Fruit fly (Drosophila melanogaster) whole organism, embryonic: ENCODE data around the gene ghi.

Source experiments
- Ada2b ChIP-seq: fragments of 200-800 bp; sonication (Bioruptor generic); IDR thresholded peaks from 2 replicates; pipeline ENCODE4 v1.3.6; 2022; ENCODE audit warnings: missing biosample characterization, missing genetic modification characterization
- Atf3 ChIP-seq: fragments of 200-800 bp; sonication (Bioruptor generic); optimal IDR thresholded peaks from 3 replicates; lab custom pipeline; 2016; ENCODE audit warnings: missing biosample characterization, missing genetic modification characterization
- Awh ChIP-seq: fragments of 200-800 bp; sonication (Bioruptor generic); IDR thresholded peaks from 2 replicates; pipeline ENCODE4, ENCODE4 v1.3.6; 2022; ENCODE audit warnings: missing biosample characterization, missing genetic modification characterization
- B-H2 ChIP-seq: fragments of 200-800 bp; sonication (Bioruptor generic); optimal IDR thresholded peaks from 2 replicates; lab custom pipeline; 2018; ENCODE audit warnings: missing biosample characterization, mild to moderate bottlenecking, missing genetic modification characterization
- CG11085 ChIP-seq: fragments of 200-800 bp; sonication (Bioruptor generic); IDR thresholded peaks from 2 replicates; pipeline ENCODE4 v1.3.6; 2022; ENCODE audit warnings: missing biosample characterization, missing genetic modification characterization
- CG12104 ChIP-seq: fragments of 200-800 bp; sonication (Bioruptor generic); optimal IDR thresholded peaks from 3 replicates; lab custom pipeline; 2016; ENCODE audit warnings: missing biosample characterization, missing genetic modification characterization
- CG12299 ChIP-seq: fragments of 200-800 bp; sonication (Bioruptor generic); optimal IDR thresholded peaks from 2 replicates; lab custom pipeline; 2018; ENCODE audit warnings: missing biosample characterization, mild to moderate bottlenecking, missing genetic modification characterization
- CG13775 ChIP-seq: fragments of 200-800 bp; sonication (Bioruptor generic); optimal IDR thresholded peaks from 3 replicates; lab custom pipeline; 2017; ENCODE audit warnings: missing biosample characterization, mild to moderate bottlenecking, missing genetic modification characterization
- CG14710 ChIP-seq: fragments of 200-800 bp; sonication (Bioruptor generic); optimal IDR thresholded peaks from 3 replicates; lab custom pipeline; 2019; ENCODE audit warnings: missing biosample characterization, mild to moderate bottlenecking, missing genetic modification characterization, moderate library complexity
- CG15073 ChIP-seq: fragments of 200-800 bp; sonication (Bioruptor generic); optimal IDR thresholded peaks from 2 replicates; lab custom pipeline; 2016; ENCODE audit warnings: missing biosample characterization, missing genetic modification characterization
- CG17186 ChIP-seq: fragments of 200-800 bp; sonication (Bioruptor generic); optimal IDR thresholded peaks from 3 replicates; lab custom pipeline; 2017; ENCODE audit warnings: missing biosample characterization, missing genetic modification reagents, missing genetic modification characterization
- CG17328 ChIP-seq: fragments of 200-800 bp; sonication (Bioruptor generic); IDR thresholded peaks from 2 replicates; pipeline ENCODE4 v1.3.6; 2022; ENCODE audit warnings: missing biosample characterization, missing genetic modification characterization
- CG17802 ChIP-seq: fragments of 200-800 bp; sonication (Bioruptor generic); optimal IDR thresholded peaks from 2 replicates; lab custom pipeline; 2018; ENCODE audit warnings: missing biosample characterization, mild to moderate bottlenecking, missing genetic modification characterization, moderate library complexity
- CG17912 ChIP-seq: fragments of 200-800 bp; sonication (Bioruptor generic); optimal IDR thresholded peaks from 2 replicates; lab custom pipeline; 2018; ENCODE audit warnings: missing biosample characterization, mild to moderate bottlenecking, missing genetic modification characterization
- CG18262 ChIP-seq: fragments of 200-800 bp; optimal IDR thresholded peaks from 3 replicates; lab custom pipeline; 2019; ENCODE audit warnings: missing biosample characterization, mild to moderate bottlenecking, missing genetic modification characterization, moderate library complexity
- CG18476 ChIP-seq: fragments of 200-800 bp; sonication (Bioruptor generic); optimal IDR thresholded peaks from 2 replicates; lab custom pipeline; 2016; ENCODE audit warnings: missing biosample characterization, mild to moderate bottlenecking, missing genetic modification characterization
- CG4328 ChIP-seq: fragments of 200-800 bp; sonication (Bioruptor generic); optimal IDR thresholded peaks from 3 replicates; lab custom pipeline; 2017; ENCODE audit warnings: missing biosample characterization, missing genetic modification reagents, missing genetic modification characterization
- CG6765 ChIP-seq: fragments of 200-800 bp; sonication (Bioruptor generic); optimal IDR thresholded peaks from 3 replicates; lab custom pipeline; 2017; ENCODE audit warnings: missing biosample characterization, mild to moderate bottlenecking, missing genetic modification characterization
- CG7928 ChIP-seq: fragments of 200-800 bp; sonication (Bioruptor generic); optimal IDR thresholded peaks from 2 replicates; lab custom pipeline; 2017; ENCODE audit warnings: missing biosample characterization, mild to moderate bottlenecking, missing genetic modification characterization
- CG8359 ChIP-seq: fragments of 200-800 bp; sonication (Bioruptor generic); optimal IDR thresholded peaks from 2 replicates; lab custom pipeline; 2017; ENCODE audit warnings: missing biosample characterization, mild to moderate bottlenecking, missing genetic modification characterization, borderline replicate concordance
- CG8924 ChIP-seq: fragments of 200-800 bp; optimal IDR thresholded peaks from 3 replicates; lab custom pipeline; 2019; ENCODE audit warnings: missing biosample characterization, mild to moderate bottlenecking, missing genetic modification characterization, moderate library complexity
- CG9609 ChIP-seq: fragments of 200-800 bp; sonication (Bioruptor generic); optimal IDR thresholded peaks from 3 replicates; lab custom pipeline; 2016; ENCODE audit warnings: missing biosample characterization, missing genetic modification characterization
- Dip2 ChIP-seq: fragments of 200-800 bp; sonication (Bioruptor generic); IDR thresholded peaks from 2 replicates; pipeline ENCODE4 v1.3.6; 2022; ENCODE audit warnings: missing biosample characterization, missing genetic modification characterization
- Fer1 ChIP-seq: fragments of 200-800 bp; sonication (Bioruptor generic); optimal IDR thresholded peaks from 2 replicates; lab custom pipeline; 2017; ENCODE audit warnings: missing biosample characterization, mild to moderate bottlenecking, missing genetic modification characterization
- H2.0 ChIP-seq: fragments of 200-800 bp; sonication (Bioruptor generic); IDR thresholded peaks from 2 replicates; pipeline ENCODE4 v1.3.6; 2022; ENCODE audit warnings: missing biosample characterization, missing genetic modification characterization
- HLHmδ ChIP-seq: fragments of 200-800 bp; sonication (Bioruptor generic); optimal IDR thresholded peaks from 2 replicates; lab custom pipeline; 2018; ENCODE audit warnings: missing biosample characterization, mild to moderate bottlenecking, missing genetic modification characterization, moderate library complexity
- NK7.1 ChIP-seq: fragments of 200-800 bp; sonication (Bioruptor generic); optimal IDR thresholded peaks from 3 replicates; lab custom pipeline; 2016; ENCODE audit warnings: missing biosample characterization, missing genetic modification characterization
- Pdp1 ChIP-seq, 2 experiments: fragments of 200-800 bp; sonication (Bioruptor generic); optimal IDR thresholded peaks; 3 replicates each; lab custom pipeline; 2016; ENCODE audit warnings: missing biosample characterization in 2 of 2, missing genetic modification characterization in 2 of 2, mild to moderate bottlenecking in 1 of 2, moderate library complexity in 1 of 2
- Side ChIP-seq: fragments of 200-800 bp; sonication (Bioruptor generic); optimal IDR thresholded peaks from 2 replicates; lab custom pipeline; 2016; ENCODE audit warnings: missing biosample characterization, missing genetic modification characterization
- ab ChIP-seq: fragments of 200-800 bp; sonication (Bioruptor generic); optimal IDR thresholded peaks from 2 replicates; lab custom pipeline; 2016; ENCODE audit warnings: missing biosample characterization, missing genetic modification characterization
- ap ChIP-seq: fragments of 200-800 bp; sonication (Bioruptor generic); IDR thresholded peaks from 2 replicates; pipeline ENCODE4 v1.3.6; 2022; ENCODE audit warnings: missing biosample characterization, missing genetic modification characterization
- bigmax ChIP-seq: fragments of 200-800 bp; sonication (Bioruptor generic); optimal IDR thresholded peaks from 2 replicates; lab custom pipeline; 2018; ENCODE audit warnings: missing biosample characterization, mild to moderate bottlenecking, missing genetic modification characterization
- btn ChIP-seq: fragments of 200-800 bp; sonication (Bioruptor generic); optimal IDR thresholded peaks from 2 replicates; lab custom pipeline; 2016; ENCODE audit warnings: missing biosample characterization, missing genetic modification characterization
- corto ChIP-seq: fragments of 200-800 bp; sonication (Bioruptor generic); optimal IDR thresholded peaks from 2 replicates; lab custom pipeline; 2016; ENCODE audit warnings: missing biosample characterization, mild to moderate bottlenecking, missing genetic modification characterization, moderate library complexity
- dan ChIP-seq: fragments of 200-800 bp; sonication (Bioruptor generic); IDR thresholded peaks from 2 replicates; pipeline ENCODE4 v1.3.6; 2022; ENCODE audit warnings: missing biosample characterization, missing genetic modification characterization
- exex ChIP-seq: fragments of 200-800 bp; sonication (Bioruptor generic); optimal IDR thresholded peaks from 4 replicates; lab custom pipeline; 2018; ENCODE audit warnings: missing biosample characterization, mild to moderate bottlenecking, missing genetic modification characterization, moderate library complexity
- ftz-f1 ChIP-seq: fragments of 200-800 bp; sonication (Bioruptor generic); optimal IDR thresholded peaks from 2 replicates; lab custom pipeline; 2016; ENCODE audit warnings: missing biosample characterization, missing genetic modification characterization
- gt ChIP-seq: fragments of 200-800 bp; sonication (Bioruptor generic); IDR thresholded peaks from 2 replicates; pipeline ENCODE4 v1.3.6; 2022; ENCODE audit warnings: missing biosample characterization, missing genetic modification characterization
- hbn ChIP-seq: fragments of 200-800 bp; sonication (Bioruptor generic); IDR thresholded peaks from 2 replicates; pipeline ENCODE4 v1.3.6; 2022; ENCODE audit warnings: missing biosample characterization, missing genetic modification characterization; ENCODE audit not compliant: partially characterized antibody
- jigr1 ChIP-seq: fragments of 200-800 bp; sonication (Bioruptor generic); IDR thresholded peaks from 3 replicates; pipeline ENCODE4 v1.3.6; 2022; ENCODE audit warnings: missing biosample characterization, missing genetic modification characterization
- mirr ChIP-seq: fragments of 200-800 bp; sonication (Bioruptor generic); optimal IDR thresholded peaks from 3 replicates; lab custom pipeline; 2018; ENCODE audit warnings: missing biosample characterization, mild to moderate bottlenecking, missing genetic modification characterization
- nmo ChIP-seq: fragments of 200-800 bp; sonication (Bioruptor generic); optimal IDR thresholded peaks from 2 replicates; lab custom pipeline; 2018; ENCODE audit warnings: missing biosample characterization, mild to moderate bottlenecking, missing genetic modification characterization, moderate library complexity
- pum ChIP-seq: fragments of 200-800 bp; sonication (Bioruptor generic); optimal IDR thresholded peaks from 2 replicates; lab custom pipeline; 2016; ENCODE audit warnings: missing biosample characterization, missing genetic modification characterization
- slp2 ChIP-seq: fragments of 200-800 bp; sonication (Bioruptor generic); optimal IDR thresholded peaks from 2 replicates; lab custom pipeline; 2016; ENCODE audit warnings: missing biosample characterization, missing genetic modification characterization
- sug ChIP-seq: fragments of 200-800 bp; optimal IDR thresholded peaks from 2 replicates; lab custom pipeline; 2019; ENCODE audit warnings: missing biosample characterization, mild to moderate bottlenecking, missing genetic modification characterization, moderate library complexity
- twi ChIP-seq: fragments of 200-800 bp; optimal IDR thresholded peaks from 2 replicates; lab custom pipeline; 2019; ENCODE audit warnings: missing biosample characterization, mild to moderate bottlenecking, missing genetic modification characterization, moderate library complexity
- unc-4 ChIP-seq: fragments of 200-800 bp; sonication (Bioruptor generic); IDR thresholded peaks from 2 replicates; pipeline ENCODE4 v1.3.6; 2022; ENCODE audit warnings: missing biosample characterization, missing genetic modification characterization; ENCODE audit not compliant: partially characterized antibody
- wor ChIP-seq: fragments of 200-800 bp; sonication (Bioruptor generic); IDR thresholded peaks from 2 replicates; pipeline ENCODE4 v1.3.6; 2022; ENCODE audit warnings: missing biosample characterization, missing genetic modification characterization
- z ChIP-seq: fragments of 200-800 bp; sonication (Bioruptor generic); IDR thresholded peaks from 3 replicates; pipeline ENCODE4 v1.3.6; 2022; ENCODE audit warnings: missing biosample characterization, missing genetic modification characterization

ghi gene

DNA sequence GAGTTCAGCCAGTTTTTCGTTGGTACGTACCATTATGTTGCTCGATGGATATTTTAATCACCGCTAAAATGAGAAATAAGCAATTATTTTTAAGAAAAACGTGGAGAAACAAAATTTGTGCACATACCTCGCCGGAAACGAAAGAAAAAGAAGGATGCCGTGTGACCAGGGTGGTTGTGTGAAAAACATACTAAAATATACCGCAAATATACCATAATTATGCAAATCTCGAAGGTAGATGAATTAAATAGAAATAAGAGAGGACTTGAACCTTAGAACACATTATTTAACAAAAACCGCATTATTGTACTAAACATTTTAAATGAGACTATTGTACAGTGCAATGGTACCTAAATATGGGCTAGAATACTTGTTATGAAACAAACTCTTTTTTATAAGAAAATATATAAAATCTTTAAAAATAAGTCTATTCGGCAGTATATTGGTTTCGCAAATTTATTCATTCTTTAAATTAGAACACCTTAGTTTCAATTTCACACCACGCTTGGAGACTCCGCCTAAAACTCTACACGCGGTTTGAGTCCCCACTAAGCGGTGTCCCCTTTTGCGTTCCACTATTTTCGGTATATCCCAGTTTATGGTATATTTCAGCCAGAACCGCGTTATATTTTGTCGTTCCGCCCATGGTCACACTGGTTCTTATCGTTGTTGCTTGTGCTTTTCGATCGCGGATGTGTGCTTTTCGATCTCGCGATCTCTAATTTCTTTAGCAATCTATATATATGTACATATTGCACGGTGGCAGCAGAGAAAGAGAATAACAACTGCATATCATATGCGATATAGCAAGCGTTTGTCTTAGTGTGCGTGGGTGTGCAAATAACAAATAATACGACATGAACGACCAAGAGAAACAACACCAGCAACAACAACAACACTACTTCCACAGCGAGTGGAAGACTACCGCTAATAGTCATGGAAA lies 21.7 kb upstream of the ghi start, which contains the start of the genes RpS17 and MTF-1 (continued):
- no peak for TF ChIP-seq Dip2 (GFP tag; lab: Robert Waterston, UW)
- TF ChIP-seq CG11085, result 0 out of 2 replicates have a peak, but pooled peaks have one; percentile 30
- TF ChIP-seq CG14710 (tag; lab: Kevin White, UChicago), result peak; percentile 58
- TF ChIP-seq gt (GFP tag; lab: Robert Waterston, UW), result no peak
- TF ChIP-seq ap, result no peak
- TF ChIP-seq Awh (GFP tag; lab: Robert Waterston, UW), result peak; percentile 38; the same call in 1 of the 2 replicates
- TF ChIP-seq CG17328, result peak; percentile 81
- TF ChIP-seq wor (GFP tag; lab: Robert Waterston, UW), result no peak
- TF ChIP-seq CG9609 (GFP tag; lab: Kevin White, UChicago), result peak; percentile 41
- peak; percentile 41 for TF ChIP-seq Atf3 (GFP tag; lab: Kevin White, UChicago)
- no peak for TF ChIP-seq corto (GFP tag; lab: Kevin White, UChicago)
- TF ChIP-seq HLHmδ, result peak; percentile 27
- no peak for TF ChIP-seq H2.0 (GFP tag; lab: Robert Waterston, UW)
- peak; percentile 61 for TF ChIP-seq CG13775 (GFP tag; lab: Kevin White, UChicago)
- no peak for TF ChIP-seq CG7928 (GFP tag; lab: Kevin White, UChicago)
- peak; percentile 44 for TF ChIP-seq B-H2
- no peak for TF ChIP-seq hbn (GFP tag; lab: Robert Waterston, UW)
- TF ChIP-seq btn (GFP tag; lab: Kevin White, UChicago), result no peak
- no peak for TF ChIP-seq CG8359 (GFP tag; lab: Kevin White, UChicago)
- peak; percentile 48 for TF ChIP-seq nmo
- no peak for TF ChIP-seq ftz-f1 (GFP tag; lab: Kevin White, UChicago)
- TF ChIP-seq unc-4 (GFP tag; lab: Robert Waterston, UW), result no peak
- peak; percentile 16 for TF ChIP-seq CG8924 (tag; lab: Kevin White, UChicago)
- peak; percentile 59 for TF ChIP-seq Side
- no peak for TF ChIP-seq jigr1 (GFP tag; lab: Robert Waterston, UW)
- TF ChIP-seq z, result no peak
- TF ChIP-seq CG17912, result peak; percentile 78
- TF ChIP-seq Fer1 (GFP tag; lab: Kevin White, UChicago), result peak; percentile 61
- TF ChIP-seq CG6765 (GFP tag; lab: Kevin White, UChicago), result peak; percentile 73
- no peak for TF ChIP-seq dan (GFP tag; lab: Robert Waterston, UW)
- no peak for TF ChIP-seq CG17802
- TF ChIP-seq slp2, result peak; percentile 26
- TF ChIP-seq pum (GFP tag; lab: Kevin White, UChicago), result no peak
- peak; percentile 23 for TF ChIP-seq CG12299 (tag; lab: Kevin White, UChicago)
- TF ChIP-seq twi, result no peak
- TF ChIP-seq Pdp1 (GFP tag; optimal IDR thresholded peaks at IDR 0.05; lab: Kevin White, UChicago), result peak in 1 of 2 experiments; percentile 57
- no peak for TF ChIP-seq CG17186 (GFP tag; lab: Kevin White, UChicago)
- TF ChIP-seq sug (tag; lab: Kevin White, UChicago), result peak; percentile 19
- no peak for TF ChIP-seq Ada2b (GFP tag; lab: Robert Waterston, UW)
- peak; percentile 63 for TF ChIP-seq CG4328 (GFP tag; lab: Kevin White, UChicago)
- TF ChIP-seq CG18476 (GFP tag; lab: Kevin White, UChicago), result no peak
- TF ChIP-seq CG12104, result peak; percentile 5
- peak; percentile 50 for TF ChIP-seq CG18262
- TF ChIP-seq CG15073, result no peak
- no peak for TF ChIP-seq ab (GFP tag; lab: Kevin White, UChicago)
- peak; percentile 45 for TF ChIP-seq exex (tag; lab: Kevin White, UChicago)
- TF ChIP-seq mirr (GFP tag; lab: Kevin White, UChicago), result peak; percentile 55
- no peak for TF ChIP-seq bigmax (GFP tag; lab: Kevin White, UChicago)
- no peak for TF ChIP-seq NK7.1
